Worm (Caenorhabditis elegans) whole organism, mixed stage, embryonic: Measurements from ENCODE around the gene srd-32.

Experiments
- M03D4.4 ChIP-seq: sonication (generic microtip); optimal IDR thresholded peaks from 2 replicates; lab custom pipeline; 2017; ENCODE audit warnings: mild to moderate bottlenecking, missing genetic modification characterization, missing compliant biosample characterization
- bed-3 ChIP-seq: fragments of 200-800 bp; sonication (Bioruptor generic); optimal IDR thresholded peaks from 3 replicates; lab custom pipeline; 2018; ENCODE audit warnings: mild to moderate bottlenecking, missing genetic modification characterization, moderate library complexity, missing compliant biosample characterization
- blmp-1 ChIP-seq: fragments of 150-350 bp; optimal IDR thresholded peaks from 2 replicates; lab custom pipeline; 2014; ENCODE audit warnings: missing biosample characterization, missing genetic modification characterization
- ceh-39 ChIP-seq: fragments of 150-350 bp; optimal IDR thresholded peaks from 2 replicates; lab custom pipeline; 2014; ENCODE audit warnings: missing biosample characterization, missing genetic modification characterization
- ceh-43 ChIP-seq: fragments of 200-800 bp; sonication (Bioruptor generic); optimal IDR thresholded peaks from 2 replicates; lab custom pipeline; 2018; ENCODE audit warnings: mild to moderate bottlenecking, missing genetic modification characterization, moderate library complexity, missing compliant biosample characterization
- ceh-83 ChIP-seq: fragments of 200-800 bp; sonication (Bioruptor generic); optimal IDR thresholded peaks from 2 replicates; lab custom pipeline; 2018; ENCODE audit warnings: mild to moderate bottlenecking, missing genetic modification characterization, missing compliant biosample characterization
- ces-1 ChIP-seq: fragments of 150-350 bp; optimal IDR thresholded peaks from 2 replicates; lab custom pipeline; 2014; ENCODE audit warnings: missing biosample characterization, missing genetic modification reagents, missing genetic modification characterization
- cnd-1 ChIP-seq: fragments of 200-800 bp; sonication (Bioruptor generic); optimal IDR thresholded peaks from 2 replicates; lab custom pipeline; 2018; ENCODE audit warnings: mild to moderate bottlenecking, missing genetic modification characterization, missing compliant biosample characterization
- drap-1 ChIP-seq: fragments of 200-800 bp; sonication (Bioruptor generic); optimal IDR thresholded peaks from 3 replicates; lab custom pipeline; 2018; ENCODE audit warnings: mild to moderate bottlenecking, missing genetic modification characterization, missing compliant biosample characterization
- elt-1 ChIP-seq: sonication (generic microtip); optimal IDR thresholded peaks from 2 replicates; lab custom pipeline; 2017; ENCODE audit warnings: missing genetic modification characterization, mild to moderate bottlenecking, missing compliant biosample characterization, antibody characterized with exemption, moderate library complexity, borderline replicate concordance; ENCODE audit not compliant: insufficient read depth
- elt-3 ChIP-seq: fragments of 150-350 bp; optimal IDR thresholded peaks from 2 replicates; lab custom pipeline; 2014; ENCODE audit warnings: missing biosample characterization, missing genetic modification characterization
- flh-1 ChIP-seq: fragments of 200-800 bp; sonication (Bioruptor generic); optimal IDR thresholded peaks from 2 replicates; lab custom pipeline; 2018; ENCODE audit warnings: mild to moderate bottlenecking, missing genetic modification characterization, moderate library complexity, missing compliant biosample characterization
- ham-2 ChIP-seq: fragments of 200-800 bp; sonication (Bioruptor generic); optimal IDR thresholded peaks from 2 replicates; lab custom pipeline; 2018; ENCODE audit warnings: mild to moderate bottlenecking, missing genetic modification characterization, missing compliant biosample characterization
- hlh-1 ChIP-seq: fragments of 150-350 bp; optimal IDR thresholded peaks from 2 replicates; lab custom pipeline; 2014; ENCODE audit warnings: missing biosample characterization, missing genetic modification reagents, missing genetic modification characterization
- lin-13 ChIP-seq: fragments of 150-350 bp; optimal IDR thresholded peaks from 2 replicates; lab custom pipeline; 2014; ENCODE audit warnings: missing biosample characterization, missing genetic modification characterization
- lin-32 ChIP-seq: fragments of 200-800 bp; sonication (Bioruptor generic); optimal IDR thresholded peaks from 2 replicates; lab custom pipeline; 2018; ENCODE audit warnings: mild to moderate bottlenecking, missing genetic modification characterization, missing compliant biosample characterization
- lsy-2 ChIP-seq: fragments of 150-350 bp; optimal IDR thresholded peaks from 2 replicates; lab custom pipeline; 2014; ENCODE audit warnings: missing biosample characterization, missing genetic modification characterization
- mab-5 ChIP-seq: fragments of 150-350 bp; optimal IDR thresholded peaks from 2 replicates; lab custom pipeline; 2014; ENCODE audit warnings: missing biosample characterization, missing genetic modification characterization
- mep-1 ChIP-seq: fragments of 150-350 bp; optimal IDR thresholded peaks from 2 replicates; lab custom pipeline; 2017; ENCODE audit warnings: missing biosample characterization, missing genetic modification reagents, missing genetic modification characterization, inconsistent platforms
- mls-2 ChIP-seq: sonication (generic microtip); optimal IDR thresholded peaks from 2 replicates; lab custom pipeline; 2016; ENCODE audit warnings: mild to moderate bottlenecking, missing genetic modification characterization, moderate library complexity, missing compliant biosample characterization
- nhr-12 ChIP-seq: fragments of 150-350 bp; optimal IDR thresholded peaks from 2 replicates; lab custom pipeline; 2014; ENCODE audit warnings: missing biosample characterization, missing genetic modification characterization
- nhr-2 ChIP-seq: fragments of 150-350 bp; optimal IDR thresholded peaks from 2 replicates; lab custom pipeline; 2014; ENCODE audit warnings: missing biosample characterization, missing genetic modification characterization
- nhr-237 ChIP-seq: fragments of 150-350 bp; optimal IDR thresholded peaks from 2 replicates; lab custom pipeline; 2014; ENCODE audit warnings: missing biosample characterization, missing genetic modification characterization
- nhr-28 ChIP-seq: fragments of 150-350 bp; optimal IDR thresholded peaks from 2 replicates; lab custom pipeline; 2014; ENCODE audit warnings: missing biosample characterization, missing genetic modification characterization
- nhr-76 ChIP-seq: sonication (generic microtip); optimal IDR thresholded peaks from 2 replicates; lab custom pipeline; 2017; ENCODE audit warnings: missing biosample characterization, missing genetic modification characterization
- pha-4 ChIP-seq: fragments of 150-350 bp; optimal IDR thresholded peaks from 2 replicates; lab custom pipeline; 2018; ENCODE audit warnings: missing biosample characterization, missing genetic modification reagents, missing genetic modification characterization
- sem-2 ChIP-seq: fragments of 200-800 bp; sonication (Bioruptor generic); optimal IDR thresholded peaks from 2 replicates; lab custom pipeline; 2018; ENCODE audit warnings: mild to moderate bottlenecking, missing genetic modification characterization, missing compliant biosample characterization
- snpc-4 ChIP-seq: fragments of 150-350 bp; optimal IDR thresholded peaks from 2 replicates; lab custom pipeline; 2014; ENCODE audit warnings: missing biosample characterization, missing genetic modification characterization
- sptf-1 ChIP-seq: sonication (generic microtip); optimal IDR thresholded peaks from 2 replicates; lab custom pipeline; 2017; ENCODE audit warnings: mild to moderate bottlenecking, missing genetic modification characterization, moderate library complexity, missing compliant biosample characterization
- tbx-8 ChIP-seq: fragments of 200-800 bp; sonication (Bioruptor generic); optimal IDR thresholded peaks from 2 replicates; lab custom pipeline; 2018; ENCODE audit warnings: mild to moderate bottlenecking, missing genetic modification characterization, moderate library complexity, missing compliant biosample characterization
- unc-120 ChIP-seq: sonication (generic microtip); optimal IDR thresholded peaks from 2 replicates; lab custom pipeline; 2017; ENCODE audit warnings: missing genetic modification characterization, missing compliant biosample characterization; ENCODE audit not compliant: poor library complexity, severe bottlenecking
- unc-39 ChIP-seq: fragments of 150-350 bp; optimal IDR thresholded peaks from 2 replicates; lab custom pipeline; 2014; ENCODE audit warnings: missing biosample characterization, missing genetic modification characterization
- unc-62 ChIP-seq: fragments of 150-350 bp; optimal IDR thresholded peaks from 2 replicates; lab custom pipeline; 2014; ENCODE audit warnings: missing biosample characterization, missing genetic modification reagents, missing genetic modification characterization
- zip-8 ChIP-seq: fragments of 150-350 bp; optimal IDR thresholded peaks from 2 replicates; lab custom pipeline; 2014; ENCODE audit warnings: missing biosample characterization, missing genetic modification characterization
- ztf-11 ChIP-seq: fragments of 150-350 bp; optimal IDR thresholded peaks from 2 replicates; lab custom pipeline; 2014; ENCODE audit warnings: missing biosample characterization, missing genetic modification characterization

The srd-32 gene

ce11 chrV:4826710-4827380, 38.6 kb upstream of the srd-32 start, which contains the start of the genes hsp-6 and C37H5.5:
Gene hsp-6, minus strand, starts transcription at chrV:4826760.
Gene C37H5.5, plus strand, starts transcription at chrV:4827360.
- peak; percentile 58 for TF ChIP-seq sptf-1 (tag; lab: Kevin White, UChicago)
- no peak for TF ChIP-seq elt-3
- peak; percentile 4 for TF ChIP-seq M03D4.4 (tag; lab: Kevin White, UChicago)
- TF ChIP-seq nhr-237: peak; percentile 79
- peak; percentile 49 for TF ChIP-seq unc-120
- TF ChIP-seq hlh-1 (tag; lab: Kevin White, UChicago): peak; percentile 67
- TF ChIP-seq drap-1: peak; percentile 10
- no peak for TF ChIP-seq flh-1 (GFP tag; lab: Kevin White, UChicago)
- no peak for TF ChIP-seq bed-3
- no peak for TF ChIP-seq nhr-76
- peak; percentile 18 for TF ChIP-seq cnd-1 (tag; lab: Kevin White, UChicago)
- no peak for TF ChIP-seq blmp-1 (tag; lab: Kevin White, UChicago)
- TF ChIP-seq zip-8 (tag; lab: Kevin White, UChicago): no peak
- TF ChIP-seq nhr-2: peak; percentile 22
- no peak for TF ChIP-seq ztf-11 (tag; lab: Kevin White, UChicago)
- TF ChIP-seq mep-1 (tag; lab: Kevin White, UChicago): peak; percentile 91
- TF ChIP-seq lin-13: peak; percentile 83
- no peak for TF ChIP-seq ceh-39 (tag; lab: Kevin White, UChicago)
- peak; percentile 24 for TF ChIP-seq pha-4 (tag; lab: Kevin White, UChicago)
- no peak for TF ChIP-seq ceh-83 (GFP tag; lab: Kevin White, UChicago)
- TF ChIP-seq unc-62 (GFP tag; lab: Kevin White, UChicago): peak; percentile 19
- peak; percentile 65 for TF ChIP-seq ces-1 (GFP tag; lab: Kevin White, UChicago)
- TF ChIP-seq lsy-2: peak; percentile 88
- no peak for TF ChIP-seq lin-32 (GFP tag; lab: Kevin White, UChicago)
- no peak for TF ChIP-seq nhr-28 (tag; lab: Kevin White, UChicago)

DNA sequence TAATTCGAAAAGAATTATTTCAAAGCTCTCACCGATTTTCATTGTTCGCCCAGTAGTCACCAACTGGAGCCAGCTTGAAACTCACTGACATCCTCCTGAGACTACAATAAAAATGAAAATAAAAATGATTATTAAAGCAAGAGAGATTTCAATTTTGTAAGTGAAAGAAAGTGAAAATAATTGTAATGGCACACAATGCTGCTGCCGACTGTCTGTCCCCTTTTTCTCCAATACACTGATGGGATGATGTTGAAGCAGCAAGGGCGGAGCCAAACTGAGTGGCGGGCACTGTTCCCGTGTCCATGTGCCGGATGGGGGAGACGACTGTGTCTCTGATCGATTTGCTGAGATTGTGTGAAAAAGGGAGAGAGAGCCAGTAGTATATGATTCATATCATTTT, 31.2 kb upstream of the srd-32 start, which contains the start of gene C37H5.14:
C37H5.14 (minus strand) TSS at position 101 of the 400 bp plus-strand sequence.
- no peak for TF ChIP-seq mep-1 (tag; lab: Kevin White, UChicago)
- no peak for TF ChIP-seq elt-3
- no peak for TF ChIP-seq elt-1 (tag; lab: Kevin White, UChicago)
- no peak for TF ChIP-seq flh-1 (GFP tag; lab: Kevin White, UChicago)
- TF ChIP-seq unc-120: no peak
- no peak for TF ChIP-seq lsy-2
- no peak for TF ChIP-seq lin-32 (GFP tag; lab: Kevin White, UChicago)
- TF ChIP-seq nhr-76: no peak
- TF ChIP-seq unc-39: no peak
- no peak for TF ChIP-seq blmp-1 (tag; lab: Kevin White, UChicago)
- TF ChIP-seq ceh-83 (GFP tag; lab: Kevin White, UChicago): no peak
- no peak for TF ChIP-seq ceh-43
- TF ChIP-seq unc-62 (GFP tag; lab: Kevin White, UChicago): no peak
- TF ChIP-seq sptf-1 (tag; lab: Kevin White, UChicago): no peak
- TF ChIP-seq ham-2: no peak
- no peak for TF ChIP-seq mls-2
- TF ChIP-seq mab-5 (tag; lab: Kevin White, UChicago): no peak

DNA sequence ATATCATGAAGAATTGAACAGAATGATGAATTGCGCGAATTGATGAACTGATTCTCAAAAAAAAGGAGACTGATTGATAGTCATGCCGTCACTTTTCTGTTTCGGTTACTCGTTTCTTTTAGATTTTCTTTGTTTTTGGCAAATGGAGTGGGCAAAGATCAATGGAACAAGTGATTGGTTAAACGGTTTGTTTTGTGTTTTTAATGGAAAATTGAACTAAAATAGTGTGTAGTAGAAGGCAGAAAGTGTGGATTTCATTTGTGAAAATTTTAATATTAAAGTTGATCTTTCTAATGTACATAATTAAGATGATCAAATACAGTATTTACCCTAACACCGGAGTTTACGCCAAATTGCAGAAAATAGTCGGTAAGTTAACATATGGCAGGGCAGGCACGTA, 25.6 kb upstream of the srd-32 start, which contains the start of gene nas-9:
nas-9 (minus strand) TSS at position 101 of the 400 bp plus-strand sequence.
- TF ChIP-seq nhr-28 (tag; lab: Kevin White, UChicago) (no peak), nhr-2 (no peak), bed-3 (no peak), unc-120 (no peak), nhr-12 (no peak), drap-1 (no peak), pha-4 (tag; lab: Kevin White, UChicago) (no peak), unc-62 (GFP tag; lab: Kevin White, UChicago) (no peak), ceh-83 (GFP tag; lab: Kevin White, UChicago) (no peak), lin-13 (no peak), M03D4.4 (tag; lab: Kevin White, UChicago) (no peak)

- TF ChIP-seq zip-8 (tag; lab: Kevin White, UChicago) (no peak), tbx-8 (GFP tag; lab: Kevin White, UChicago) (no peak), mab-5 (tag; lab: Kevin White, UChicago) (no peak), unc-62 (GFP tag; lab: Kevin White, UChicago) (no peak), snpc-4 (tag; lab: Kevin White, UChicago) (no peak), elt-1 (tag; lab: Kevin White, UChicago) (no peak), nhr-12 (no peak), lsy-2 (no peak), ceh-39 (tag; lab: Kevin White, UChicago) (no peak), mep-1 (tag; lab: Kevin White, UChicago) (no peak), ces-1 (GFP tag; lab: Kevin White, UChicago) (no peak), lin-32 (GFP tag; lab: Kevin White, UChicago) (no peak), sem-2 (GFP tag; lab: Kevin White, UChicago) (no peak), flh-1 (GFP tag; lab: Kevin White, UChicago) (no peak), sptf-1 (tag; lab: Kevin White, UChicago) (no peak), nhr-76 (no peak), nhr-2 (no peak), M03D4.4 (tag; lab: Kevin White, UChicago) (no peak), nhr-237 (no peak)
These were observed 24.3 kb upstream of the srd-32 start, which contains the start of gene cwp-1 for ce11 chrV:4841179-4841578. Gene cwp-1, minus strand, starts transcription at chrV:4841279.
